Worm (Caenorhabditis elegans): ENCODE measurements around the gene str-155.

Gene str-155

ce11 chrIV:4963834-4964233 lies 48.0 kb downstream of the str-155 start, which contains the start of gene txt-3:
Gene txt-3 (plus strand): TSS chrIV:4963958.
- TF ChIP-seq nhr-237 (tag; optimal IDR thresholded peaks at IDR 0.05) (no peak), nhr-11 (tag; optimal IDR thresholded peaks at IDR 0.05) (no peak), ceh-82 (tag; optimal IDR thresholded peaks at IDR 0.05) (no peak), unc-39 (tag; optimal IDR thresholded peaks at IDR 0.05) (no peak)

Data from whole organism, L2 larva.